Fruit fly (Drosophila melanogaster): ENCODE data around the gene Slimp.

DNA sequence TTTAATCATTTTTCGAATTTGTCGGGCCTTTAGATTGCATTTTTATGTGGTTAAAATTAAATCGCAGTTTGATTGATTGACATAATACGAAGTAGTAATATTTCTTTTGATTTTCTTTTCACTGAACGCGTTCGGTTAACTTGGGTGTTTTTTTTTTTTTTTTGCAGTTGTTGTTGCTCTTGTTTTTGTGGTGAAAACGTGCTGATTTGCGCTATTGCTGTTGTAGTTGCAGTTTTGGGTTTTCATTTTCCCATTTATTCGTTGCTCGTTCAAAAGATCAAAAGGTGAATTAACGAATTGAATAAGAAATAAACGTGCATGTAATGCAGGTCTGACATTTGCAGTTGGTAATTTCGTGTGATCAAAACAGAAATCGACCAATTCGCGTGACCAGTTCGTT is 47.3 kb downstream of the Slimp start:
- TF ChIP-seq Hr4 (GFP tag; optimal IDR thresholded peaks at IDR 0.05) (no peak), CG11294 (GFP tag; IDR thresholded peaks at IDR 0.05) (no peak), dac (GFP tag; optimal IDR thresholded peaks at IDR 0.05) (no peak), CG6854 (GFP tag; optimal IDR thresholded peaks at IDR 0.05) (no peak), CG3032 (tag; optimal IDR thresholded peaks at IDR 0.05) (no peak), CG3919 (GFP tag; optimal IDR thresholded peaks at IDR 0.05) (no peak), CG31627 (GFP tag; optimal IDR thresholded peaks at IDR 0.05) (no peak), Met (GFP tag; optimal IDR thresholded peaks at IDR 0.05) (no peak), svp (GFP tag) (no peak), Ets21C (GFP tag; optimal IDR thresholded peaks at IDR 0.05) (no peak), eg (GFP tag; IDR thresholded peaks at IDR 0.05) (no peak), ss (GFP tag; optimal IDR thresholded peaks at IDR 0.05) (no peak)

Measured in whole organism, prepupa.